Fruit fly (Drosophila melanogaster): ENCODE measurements around the gene CG6432.

CG6432 gene

DNA sequence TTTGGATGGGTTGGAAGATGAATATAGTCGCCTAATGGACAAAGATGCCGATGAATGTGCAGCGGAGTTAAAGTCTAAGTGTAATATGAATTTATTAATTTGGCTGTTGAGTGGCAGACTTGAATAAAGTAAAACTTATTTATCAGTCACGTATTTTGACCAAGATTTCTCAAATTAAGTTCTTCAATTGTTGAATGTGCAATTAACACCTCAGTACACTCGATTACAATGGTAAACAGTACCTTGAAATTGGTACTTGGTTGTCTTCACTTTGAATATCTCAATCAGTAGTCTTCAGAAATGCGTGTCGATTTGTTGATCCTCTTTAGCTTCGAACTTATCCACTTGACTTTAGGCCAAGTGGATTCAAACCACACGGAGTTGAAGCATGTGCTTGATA lies 32.5 kb downstream of the CG6432 start, which contains the start of gene CG13614:
Gene CG13614 (plus strand): TSS at position 301 of the 400 bp plus-strand sequence.
- no peak for TF ChIP-seq CG9948 (tag; optimal IDR thresholded peaks at IDR 0.05)
- TF ChIP-seq CG15710 (tag; optimal IDR thresholded peaks at IDR 0.05), result no peak
- no peak for TF ChIP-seq rn (GFP tag; IDR thresholded peaks at IDR 0.05)
- no peak for TF ChIP-seq CG13204 (GFP tag; optimal IDR thresholded peaks at IDR 0.05)
- TF ChIP-seq CG10348 (GFP tag; IDR thresholded peaks at IDR 0.05), result no peak
- no peak for TF ChIP-seq CG12605 (GFP tag; IDR thresholded peaks at IDR 0.05)
- TF ChIP-seq fd96Ca (GFP tag; IDR thresholded peaks at IDR 0.05), result no peak
- no peak for TF ChIP-seq CG14655 (GFP tag; optimal IDR thresholded peaks at IDR 0.05)
- TF ChIP-seq Pif1B (GFP tag; optimal IDR thresholded peaks at IDR 0.05), result no peak
- no peak for TF ChIP-seq EcR (GFP tag; optimal IDR thresholded peaks at IDR 0.05)
- TF ChIP-seq Pif1A (GFP tag; optimal IDR thresholded peaks at IDR 0.05), result no peak
- no peak for TF ChIP-seq CG32121 (GFP tag; IDR thresholded peaks at IDR 0.05)
- TF ChIP-seq gl (tag; optimal IDR thresholded peaks at IDR 0.05), result no peak
- TF ChIP-seq CG17806 (tag; optimal IDR thresholded peaks at IDR 0.05), result no peak
- no peak for TF ChIP-seq Ets98B (GFP tag; IDR thresholded peaks at IDR 0.05)
- no peak for TF ChIP-seq Snoo (tag; optimal IDR thresholded peaks at IDR 0.05)

DNA sequence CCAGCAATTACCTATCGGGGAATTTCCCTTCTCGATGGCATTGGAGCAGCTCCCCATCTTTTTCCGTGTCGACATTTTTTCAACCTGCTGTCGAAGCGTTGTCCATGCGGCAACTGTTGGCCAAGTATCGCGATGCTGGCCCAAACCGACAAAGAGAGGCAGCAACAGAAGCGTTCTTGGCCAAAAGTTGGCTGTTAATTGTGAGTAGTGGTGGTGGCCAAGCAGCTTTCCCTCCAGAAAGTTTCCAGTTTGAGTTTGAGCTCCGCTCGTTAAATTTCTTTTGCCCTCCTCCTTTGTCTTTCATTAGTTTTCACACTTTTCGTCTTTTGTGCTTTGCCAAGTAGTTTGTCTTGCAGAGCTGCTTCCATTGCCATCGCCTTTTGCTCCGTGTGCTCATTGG lies 35.9 kb downstream of the CG6432 start, which contains the start of gene CG17782:
Gene CG17782 (minus strand): TSS at position 101 of the 400 bp plus-strand sequence.
- TF ChIP-seq Pif1A (GFP tag; optimal IDR thresholded peaks at IDR 0.05), result no peak
- TF ChIP-seq CG8301 (tag; optimal IDR thresholded peaks at IDR 0.05), result no peak
- no peak for TF ChIP-seq D1 (tag; optimal IDR thresholded peaks at IDR 0.05)
- no peak for TF ChIP-seq Pif1B (GFP tag; optimal IDR thresholded peaks at IDR 0.05)
- no peak for TF ChIP-seq CG13204 (GFP tag; optimal IDR thresholded peaks at IDR 0.05)
- no peak for TF ChIP-seq rn (GFP tag; IDR thresholded peaks at IDR 0.05)
- no peak for TF ChIP-seq fd96Ca (GFP tag; IDR thresholded peaks at IDR 0.05)
- TF ChIP-seq Snoo (tag; optimal IDR thresholded peaks at IDR 0.05), result no peak
- no peak for TF ChIP-seq CG4496 (GFP tag; IDR thresholded peaks at IDR 0.05)
- TF ChIP-seq CG10348 (GFP tag; IDR thresholded peaks at IDR 0.05), result no peak

DNA sequence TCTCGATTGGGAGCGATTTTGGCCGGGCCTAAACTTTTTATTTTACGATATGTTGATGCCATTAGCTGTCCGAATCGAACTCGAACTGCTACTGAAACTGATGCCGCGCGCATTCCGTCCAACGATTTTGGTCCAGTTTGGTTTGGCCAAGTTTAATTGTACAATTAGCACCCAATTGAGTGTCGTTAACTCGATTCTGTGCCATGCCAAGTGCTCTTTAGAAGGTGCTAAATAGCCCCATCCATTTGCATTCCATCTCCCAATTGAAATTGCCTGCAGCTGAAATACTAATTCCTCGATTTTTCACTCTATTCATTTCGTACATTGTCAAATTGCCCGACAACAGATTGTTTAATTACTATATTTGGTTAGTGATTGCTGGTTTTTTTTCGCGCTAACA lies 38.8 kb downstream of the CG6432 start, which contains the start of gene CG17781:
Gene CG17781 (minus strand): TSS at position 101 of the 400 bp plus-strand sequence.
- TF ChIP-seq CG14655 (GFP tag; optimal IDR thresholded peaks at IDR 0.05), result no peak
- no peak for TF ChIP-seq Pif1B (GFP tag; optimal IDR thresholded peaks at IDR 0.05)
- TF ChIP-seq CG10348 (GFP tag; IDR thresholded peaks at IDR 0.05), result no peak
- TF ChIP-seq EcR (GFP tag; optimal IDR thresholded peaks at IDR 0.05), result no peak
- TF ChIP-seq CG8301 (tag; optimal IDR thresholded peaks at IDR 0.05), result no peak
- no peak for TF ChIP-seq gl (tag; optimal IDR thresholded peaks at IDR 0.05)

DNA sequence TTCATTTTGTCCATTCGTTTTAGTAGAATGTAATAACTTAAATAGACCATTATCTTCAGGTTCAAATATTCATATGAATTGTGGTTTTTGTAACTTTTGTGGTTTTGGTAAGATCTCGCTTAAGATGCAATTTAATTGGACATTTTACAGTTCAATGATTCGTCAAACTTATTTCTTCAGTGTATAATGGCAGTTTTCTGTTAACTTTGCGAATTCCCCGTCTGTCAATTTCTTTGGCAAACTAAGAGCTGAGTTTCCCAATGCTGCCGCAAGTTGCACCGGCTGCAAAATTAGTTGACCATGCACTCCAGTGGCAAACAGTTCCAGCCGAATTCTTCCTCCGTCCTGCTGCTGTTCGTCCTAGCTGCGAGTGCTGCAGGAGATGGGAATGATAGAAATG lies 39.8 kb downstream of the CG6432 start, which contains the start of gene CG33342:
Gene CG33342 (plus strand): TSS at position 301 of the 400 bp plus-strand sequence.
- no peak for TF ChIP-seq CG13204 (GFP tag; optimal IDR thresholded peaks at IDR 0.05)
- TF ChIP-seq CG12605 (GFP tag; IDR thresholded peaks at IDR 0.05), result no peak
- no peak for TF ChIP-seq CG17806 (tag; optimal IDR thresholded peaks at IDR 0.05)
- TF ChIP-seq D1 (tag; optimal IDR thresholded peaks at IDR 0.05), result no peak
- no peak for TF ChIP-seq CG15710 (tag; optimal IDR thresholded peaks at IDR 0.05)
- TF ChIP-seq Pif1A (GFP tag; optimal IDR thresholded peaks at IDR 0.05), result no peak
- TF ChIP-seq CG34367 (tag; optimal IDR thresholded peaks at IDR 0.05), result no peak
- TF ChIP-seq EcR (GFP tag; optimal IDR thresholded peaks at IDR 0.05), result no peak
- no peak for TF ChIP-seq Snoo (tag; optimal IDR thresholded peaks at IDR 0.05)
- TF ChIP-seq CG8301 (tag; optimal IDR thresholded peaks at IDR 0.05), result no peak
- no peak for TF ChIP-seq CG10348 (GFP tag; IDR thresholded peaks at IDR 0.05)
- TF ChIP-seq CG32121 (GFP tag; IDR thresholded peaks at IDR 0.05), result no peak
- TF ChIP-seq fd96Ca (GFP tag; IDR thresholded peaks at IDR 0.05), result no peak
- TF ChIP-seq Ets98B (GFP tag; IDR thresholded peaks at IDR 0.05), result no peak

DNA sequence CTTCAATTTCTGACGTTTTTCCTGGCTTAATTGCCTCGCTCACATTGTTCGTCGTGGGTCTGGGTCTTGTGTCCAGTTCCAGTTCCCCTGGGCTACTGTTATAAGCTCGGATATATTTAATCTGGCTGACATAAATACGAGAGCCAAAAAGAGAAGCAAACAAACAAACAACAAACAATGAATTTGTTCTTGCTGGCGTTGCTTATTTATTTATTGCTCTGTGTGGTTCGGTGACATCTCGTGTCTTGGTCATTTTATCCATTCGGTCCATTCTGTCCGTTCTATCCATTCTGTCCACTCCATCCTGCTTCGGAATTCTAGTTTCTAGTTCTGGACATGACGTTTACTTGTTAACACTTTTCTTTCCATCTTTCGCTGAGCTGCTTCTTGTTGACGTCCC lies 48.2 kb downstream of the CG6432 start, which contains the start of gene CG17780:
Gene CG17780 (minus strand): TSS at position 101 of the 400 bp plus-strand sequence.
- no peak for TF ChIP-seq D1 (tag; optimal IDR thresholded peaks at IDR 0.05)
- no peak for TF ChIP-seq EcR (GFP tag; optimal IDR thresholded peaks at IDR 0.05)
- TF ChIP-seq Snoo (tag; optimal IDR thresholded peaks at IDR 0.05), result no peak
- no peak for TF ChIP-seq Pif1A (GFP tag; optimal IDR thresholded peaks at IDR 0.05)
- TF ChIP-seq CG12605 (GFP tag; IDR thresholded peaks at IDR 0.05), result no peak
- no peak for TF ChIP-seq rn (GFP tag; IDR thresholded peaks at IDR 0.05)
- TF ChIP-seq gl (tag; optimal IDR thresholded peaks at IDR 0.05), result no peak
- TF ChIP-seq CG9948 (tag; optimal IDR thresholded peaks at IDR 0.05), result no peak

DNA sequence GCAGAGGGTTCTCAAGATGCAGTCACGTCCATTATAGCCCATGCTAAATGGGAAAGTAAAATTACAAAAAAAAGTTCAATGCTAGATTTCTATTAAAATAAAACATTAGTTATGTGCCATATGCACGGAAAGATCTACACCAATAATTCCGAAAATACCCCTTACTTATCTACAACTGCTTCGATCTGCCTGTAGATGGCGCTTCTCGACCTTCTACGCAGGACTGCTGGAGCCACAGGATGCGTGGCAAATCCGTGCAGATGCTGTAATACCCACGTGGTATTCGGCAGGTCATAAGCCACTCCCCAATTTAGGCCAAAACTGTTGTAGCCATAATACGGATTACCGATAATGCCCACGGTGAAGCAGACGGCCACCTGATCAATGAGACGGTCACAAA lies 49.7 kb downstream of the CG6432 start:
- TF ChIP-seq CG32121 (GFP tag; IDR thresholded peaks at IDR 0.05), result no peak
- no peak for TF ChIP-seq CG4496 (GFP tag; IDR thresholded peaks at IDR 0.05)
- TF ChIP-seq CG12605 (GFP tag; IDR thresholded peaks at IDR 0.05), result no peak
- no peak for TF ChIP-seq CG15710 (tag; optimal IDR thresholded peaks at IDR 0.05)
- TF ChIP-seq CG10348 (GFP tag; IDR thresholded peaks at IDR 0.05), result no peak
- no peak for TF ChIP-seq CG9948 (tag; optimal IDR thresholded peaks at IDR 0.05)
- no peak for TF ChIP-seq CG34367 (tag; optimal IDR thresholded peaks at IDR 0.05)
- TF ChIP-seq gl (tag; optimal IDR thresholded peaks at IDR 0.05), result no peak
- no peak for TF ChIP-seq Pif1A (GFP tag; optimal IDR thresholded peaks at IDR 0.05)
- no peak for TF ChIP-seq Ets98B (GFP tag; IDR thresholded peaks at IDR 0.05)
- no peak for TF ChIP-seq CG14655 (GFP tag; optimal IDR thresholded peaks at IDR 0.05)
- no peak for TF ChIP-seq rn (GFP tag; IDR thresholded peaks at IDR 0.05)
- TF ChIP-seq CG13204 (GFP tag; optimal IDR thresholded peaks at IDR 0.05), result no peak

DNA sequence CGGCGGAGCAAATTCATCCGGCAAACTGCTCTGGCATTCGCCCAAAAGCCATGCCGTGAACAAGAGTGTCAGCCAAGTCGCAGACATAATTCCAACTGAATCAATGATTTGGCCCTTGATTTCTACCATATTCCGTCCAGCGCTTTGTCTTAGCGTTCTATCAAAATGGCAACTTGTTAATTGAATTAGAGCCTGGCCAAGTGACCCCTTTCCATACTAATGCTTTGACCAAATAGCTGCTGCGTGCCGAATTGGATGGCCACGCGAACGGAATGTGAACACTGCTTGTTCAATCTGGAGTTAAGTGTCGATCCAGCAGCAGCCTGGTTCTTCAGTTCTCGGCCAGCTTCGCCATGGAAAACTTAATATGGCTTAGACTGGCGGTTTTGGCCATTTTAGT lies 53.5 kb downstream of the CG6432 start, which contains the start of the genes CG5768 and CG13615:
Gene CG5768 (minus strand): TSS at position 101 of the 400 bp plus-strand sequence.
Gene CG13615 (plus strand): TSS at position 280 of the 400 bp plus-strand sequence.
- TF ChIP-seq CG34367 (tag; optimal IDR thresholded peaks at IDR 0.05) (no peak), CG17806 (tag; optimal IDR thresholded peaks at IDR 0.05) (no peak), D1 (tag; optimal IDR thresholded peaks at IDR 0.05) (no peak), CG4496 (GFP tag; IDR thresholded peaks at IDR 0.05) (no peak), Snoo (tag; optimal IDR thresholded peaks at IDR 0.05) (no peak), CG14655 (GFP tag; optimal IDR thresholded peaks at IDR 0.05) (no peak), EcR (GFP tag; optimal IDR thresholded peaks at IDR 0.05) (no peak), fd96Ca (GFP tag; IDR thresholded peaks at IDR 0.05) (no peak), CG9948 (tag; optimal IDR thresholded peaks at IDR 0.05) (no peak), CG10348 (GFP tag; IDR thresholded peaks at IDR 0.05) (no peak), CG8301 (tag; optimal IDR thresholded peaks at IDR 0.05) (no peak), CG13204 (GFP tag; optimal IDR thresholded peaks at IDR 0.05) (no peak), CG12605 (GFP tag; IDR thresholded peaks at IDR 0.05) (no peak), Ets98B (GFP tag; IDR thresholded peaks at IDR 0.05) (no peak), rn (GFP tag; IDR thresholded peaks at IDR 0.05) (no peak), Pif1B (GFP tag; optimal IDR thresholded peaks at IDR 0.05) (no peak)

Data from whole organism, pupa.